Fruit fly (Drosophila melanogaster) whole organism, wandering third instar larva: ENCODE results near the gene CG4270.

Experiments
- Dfd ChIP-seq: fragments of >200 bp; optimal IDR thresholded peaks from 2 replicates; lab custom pipeline; 2017; ENCODE audit warnings: missing biosample characterization, missing genetic modification characterization
- Hnf4 ChIP-seq: fragments of 200-800 bp; sonication (Bioruptor generic); optimal IDR thresholded peaks from 2 replicates; lab custom pipeline; 2016; ENCODE audit warnings: missing biosample characterization, mild to moderate bottlenecking, missing genetic modification characterization
- Jra ChIP-seq: sonication (Bioruptor generic); optimal IDR thresholded peaks from 2 replicates; lab custom pipeline; 2016; ENCODE audit warnings: missing biosample characterization, missing genetic modification characterization
- Sp1 ChIP-seq: fragments of 200-800 bp; sonication (Bioruptor generic); optimal IDR thresholded peaks from 3 replicates; lab custom pipeline; 2019; ENCODE audit warnings: missing biosample characterization, mild to moderate bottlenecking, missing genetic modification characterization, moderate library complexity
- foxo ChIP-seq, 2 experiments: fragments of 200-800 bp; sonication (Bioruptor generic); optimal IDR thresholded peaks; 2 replicates in 1 of 2; 3 replicates in 1 of 2; lab custom pipeline; 2016 to 2017; ENCODE audit warnings: missing biosample characterization in 2 of 2, missing genetic modification characterization in 2 of 2
- tai ChIP-seq: sonication (Bioruptor generic); optimal IDR thresholded peaks from 2 replicates; lab custom pipeline; 2016; ENCODE audit warnings: missing biosample characterization, missing genetic modification characterization
- woc ChIP-seq: sonication (Bioruptor generic); optimal IDR thresholded peaks from 2 replicates; lab custom pipeline; 2016; ENCODE audit warnings: missing biosample characterization, mild to moderate bottlenecking, missing genetic modification characterization

DNA sequence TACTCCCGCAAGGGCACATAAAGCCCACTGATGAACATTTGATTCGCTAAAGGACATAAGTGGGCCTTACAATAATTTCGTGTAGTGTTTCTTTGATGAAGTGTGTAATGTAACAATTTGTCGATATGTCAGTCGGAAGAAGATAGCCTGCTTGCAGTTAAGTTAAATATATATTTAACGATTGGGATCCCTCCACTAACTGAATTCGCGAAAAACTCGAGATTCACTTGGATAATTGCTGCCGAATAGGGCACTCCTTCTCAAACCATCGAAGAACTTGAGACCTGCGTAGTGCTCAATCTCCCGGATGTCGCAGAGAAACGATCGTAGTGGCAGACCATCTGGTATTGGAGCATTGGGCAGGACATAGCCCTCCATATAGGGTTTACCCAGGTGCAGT lies 25.1 kb upstream of the CG4270 start, which contains the start of gene Tengl3:
- no peak for TF ChIP-seq Sp1 (GFP tag; lab: Kevin White, UChicago)
- no peak for TF ChIP-seq tai (GFP tag; lab: Kevin White, UChicago)
- TF ChIP-seq woc (GFP tag; lab: Kevin White, UChicago) = no peak
- TF ChIP-seq Jra = no peak
- no peak for TF ChIP-seq Dfd (GFP tag; lab: Kevin White, UChicago)
- no peak for TF ChIP-seq Hnf4 (GFP tag; lab: Kevin White, UChicago)
- TF ChIP-seq foxo (GFP tag; optimal IDR thresholded peaks at IDR 0.05; lab: Kevin White, UChicago) = no peak
